Worm (Caenorhabditis elegans): Measurements from ENCODE around the gene F48F7.5.

Gene F48F7.5

DNA sequence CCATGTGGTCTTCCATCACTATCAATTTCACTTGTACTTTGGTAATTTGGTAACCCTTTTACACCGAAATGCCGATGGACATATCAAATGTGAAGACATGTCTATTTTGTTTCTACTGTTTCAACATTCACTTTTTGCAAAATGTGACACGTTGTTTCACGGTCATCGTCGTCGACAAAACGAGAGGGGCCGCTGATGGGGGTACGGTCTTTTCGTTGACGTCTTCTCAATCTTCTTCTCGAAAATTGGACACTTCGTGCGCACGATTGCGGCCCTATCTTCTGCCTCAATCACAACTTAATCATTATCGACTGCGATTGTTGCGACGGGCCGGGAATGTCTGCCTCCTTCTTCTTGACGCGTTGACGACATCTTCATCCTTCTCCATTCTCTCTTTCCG is 38.7 kb upstream of the F48F7.5 start (continued):
- TF ChIP-seq egl-27 (tag; optimal IDR thresholded peaks at IDR 0.05) = no peak

- TF ChIP-seq R02D3.7 (tag; optimal IDR thresholded peaks at IDR 0.05) (peak; percentile 66), daf-12 (tag; optimal IDR thresholded peaks at IDR 0.05) (no peak), elt-2 (tag; optimal IDR thresholded peaks at IDR 0.05) (peak; percentile 85), pqm-1 (tag; optimal IDR thresholded peaks at IDR 0.05) (peak; percentile 94), elt-3 (tag; optimal IDR thresholded peaks at IDR 0.05) (peak; percentile 69 to 99 (median 78)), ceh-28 (tag; optimal IDR thresholded peaks at IDR 0.05) (no peak), mdl-1 (tag; optimal IDR thresholded peaks at IDR 0.05) (no peak), ztf-4 (tag; optimal IDR thresholded peaks at IDR 0.05) (no peak)
These were observed 38.1 kb upstream of the F48F7.5 start for ce11 chrX:13937350-13937749.

DNA sequence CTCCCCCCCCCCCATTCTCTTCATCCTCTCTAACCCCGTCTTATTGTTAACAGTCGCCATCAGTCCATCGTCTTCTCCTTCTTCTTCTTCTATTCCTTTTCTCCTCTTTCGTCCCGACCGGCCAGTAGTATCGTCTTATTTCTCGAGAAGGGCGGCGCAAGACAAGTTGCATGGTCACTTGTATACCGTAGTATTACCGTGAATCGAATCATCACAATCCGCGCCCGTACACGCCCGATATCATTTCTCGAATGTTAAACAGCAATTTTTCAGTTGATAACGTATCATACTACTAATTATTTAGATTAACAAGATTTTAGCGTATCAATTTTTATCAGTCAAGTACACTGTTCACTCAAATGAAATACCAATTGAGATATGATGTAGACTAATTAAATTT is 37.5 kb upstream of the F48F7.5 start:
- TF ChIP-seq nfya-1 (tag; optimal IDR thresholded peaks at IDR 0.05; ENCODE audit: insufficient read depth) (peak; percentile 40), mml-1 (tag; optimal IDR thresholded peaks at IDR 0.05) (no peak), nhr-28 (tag; optimal IDR thresholded peaks at IDR 0.05) (no peak), nhr-25 (tag; optimal IDR thresholded peaks at IDR 0.05) (peak; percentile 25), elt-3 (tag; optimal IDR thresholded peaks at IDR 0.05) (peak; percentile 83 to 98 (median 92)), nhr-43 (tag; optimal IDR thresholded peaks at IDR 0.05; ENCODE audit: poor library complexity, severe bottlenecking) (no peak), lin-39 (tag; optimal IDR thresholded peaks at IDR 0.05) (no peak), elt-1 (tag; optimal IDR thresholded peaks at IDR 0.05) (no peak), pha-4 (tag; optimal IDR thresholded peaks at IDR 0.05) (no peak), nhr-23 (tag; optimal IDR thresholded peaks at IDR 0.05) (peak; percentile 39), fos-1 (tag; optimal IDR thresholded peaks at IDR 0.05) (no peak), tbx-2 (tag; optimal IDR thresholded peaks at IDR 0.05) (no peak), egl-5 (tag; optimal IDR thresholded peaks at IDR 0.05) (no peak), unc-39 (tag; optimal IDR thresholded peaks at IDR 0.05) (no peak), nhr-67 (tag; optimal IDR thresholded peaks at IDR 0.05) (no peak), pqm-1 (tag; optimal IDR thresholded peaks at IDR 0.05) (no peak), ceh-9 (tag; optimal IDR thresholded peaks at IDR 0.05) (no peak), nhr-77 (tag; optimal IDR thresholded peaks at IDR 0.05) (no peak), daf-12 (tag; optimal IDR thresholded peaks at IDR 0.05) (no peak)

- TF ChIP-seq R02D3.7 (tag; optimal IDR thresholded peaks at IDR 0.05) = no peak
- peak; percentile 79 for TF ChIP-seq nhr-23 (tag; optimal IDR thresholded peaks at IDR 0.05)
- TF ChIP-seq pqm-1 (tag; optimal IDR thresholded peaks at IDR 0.05) = no peak
- TF ChIP-seq eor-1 (tag; optimal IDR thresholded peaks at IDR 0.05) = no peak
- TF ChIP-seq mdl-1 (tag; optimal IDR thresholded peaks at IDR 0.05) = no peak
- no peak for TF ChIP-seq egl-27 (tag; optimal IDR thresholded peaks at IDR 0.05)
- TF ChIP-seq nhr-25 (tag; optimal IDR thresholded peaks at IDR 0.05) = peak; percentile 40
- TF ChIP-seq elt-3 (tag; optimal IDR thresholded peaks at IDR 0.05) = peak in 1 of 3 experiments; percentile 46
- TF ChIP-seq nhr-43 (tag; optimal IDR thresholded peaks at IDR 0.05; ENCODE audit: poor library complexity, severe bottlenecking) = peak; percentile 53
- TF ChIP-seq nfya-1 (tag; optimal IDR thresholded peaks at IDR 0.05; ENCODE audit: insufficient read depth) = no peak
- TF ChIP-seq ceh-82 (tag; optimal IDR thresholded peaks at IDR 0.05) = no peak
- no peak for TF ChIP-seq snpc-4 (tag; optimal IDR thresholded peaks at IDR 0.05)
These were observed 36.1 kb upstream of the F48F7.5 start for ce11 chrX:13939388-13939787.

- TF ChIP-seq unc-39 (tag; optimal IDR thresholded peaks at IDR 0.05) = no peak
- TF ChIP-seq elt-3 (tag; optimal IDR thresholded peaks at IDR 0.05) = peak in 1 of 3 experiments; percentile 86
These were observed 35.2 kb upstream of the F48F7.5 start for ce11 chrX:13940287-13940686.

ce11 chrX:13941296-13941695 is 34.2 kb upstream of the F48F7.5 start:
- TF ChIP-seq lin-39 (tag; optimal IDR thresholded peaks at IDR 0.05) (no peak), fkh-2 (tag; optimal IDR thresholded peaks at IDR 0.05) (no peak), ceh-9 (tag; optimal IDR thresholded peaks at IDR 0.05) (no peak), elt-1 (tag; optimal IDR thresholded peaks at IDR 0.05) (peak; percentile 44), lin-15B (tag; optimal IDR thresholded peaks at IDR 0.05) (no peak), nhr-43 (tag; optimal IDR thresholded peaks at IDR 0.05; ENCODE audit: poor library complexity, severe bottlenecking) (peak; percentile 67), lsy-12 (tag; optimal IDR thresholded peaks at IDR 0.05) (peak; percentile 26), ama-1 (optimal IDR thresholded peaks at IDR 0.05) (peak; percentile 57), aly-2 (tag; optimal IDR thresholded peaks at IDR 0.05) (no peak), ceh-16 (tag; optimal IDR thresholded peaks at IDR 0.05) (no peak), hmg-11 (tag; optimal IDR thresholded peaks at IDR 0.05) (no peak), nhr-77 (tag; optimal IDR thresholded peaks at IDR 0.05) (no peak), snpc-4 (tag; optimal IDR thresholded peaks at IDR 0.05) (no peak), eor-1 (tag; optimal IDR thresholded peaks at IDR 0.05) (no peak), pqm-1 (tag; optimal IDR thresholded peaks at IDR 0.05) (no peak), elt-3 (tag; optimal IDR thresholded peaks at IDR 0.05) (peak in 2 of 3 experiments; percentile 58 to 86), skn-1 (tag; optimal IDR thresholded peaks at IDR 0.05) (no peak), nhr-67 (tag; optimal IDR thresholded peaks at IDR 0.05) (no peak), nhr-25 (tag; optimal IDR thresholded peaks at IDR 0.05) (peak; percentile 29), egl-5 (tag; optimal IDR thresholded peaks at IDR 0.05) (no peak), pha-4 (tag; optimal IDR thresholded peaks at IDR 0.05) (no peak), unc-62 (GFP tag; optimal IDR thresholded peaks at IDR 0.05) (peak; percentile 28), nhr-23 (tag; optimal IDR thresholded peaks at IDR 0.05) (peak; percentile 53), fos-1 (tag; optimal IDR thresholded peaks at IDR 0.05) (no peak)

Data from whole organism, L3 larva.